Worm (Caenorhabditis elegans): ENCODE data around the gene sqv-7.
A peak's percentile ranks its signal among the peaks of the same experiment; 100 is the strongest.

ce11 chrII:7060202-7060601 is 47.7 kb upstream of the sqv-7 start:
- TF ChIP-seq Y95B8A.8 (GFP tag; IDR thresholded peaks at IDR 0.05) (no peak), ets-4 (GFP tag; optimal IDR thresholded peaks at IDR 0.05) (no peak), tbp1 (GFP tag; optimal IDR thresholded peaks at IDR 0.05) (peak; percentile 32)

All from whole organism, young adult.